Worm (Caenorhabditis elegans) whole organism, L3 larva: ENCODE results near the gene nhr-230.

ENCODE experiments used
- elt-1 ChIP-seq: fragments of 150-350 bp; optimal IDR thresholded peaks from 2 replicates; lab custom pipeline; 2014; ENCODE audit warnings: missing biosample characterization, missing genetic modification characterization
- fkh-10 ChIP-seq: sonication (generic microtip); optimal IDR thresholded peaks from 2 replicates; lab custom pipeline; 2017; ENCODE audit warnings: missing biosample characterization, missing genetic modification reagents, missing genetic modification characterization
- nhr-11 ChIP-seq: fragments of 150-350 bp; optimal IDR thresholded peaks from 2 replicates; lab custom pipeline; 2014; ENCODE audit warnings: missing biosample characterization, missing genetic modification characterization
- nhr-12 ChIP-seq: fragments of 150-350 bp; optimal IDR thresholded peaks from 2 replicates; lab custom pipeline; 2014; ENCODE audit warnings: missing biosample characterization, missing genetic modification characterization
- nhr-28 ChIP-seq: fragments of 150-350 bp; optimal IDR thresholded peaks from 2 replicates; lab custom pipeline; 2014; ENCODE audit warnings: missing biosample characterization, missing genetic modification characterization
- nhr-67 ChIP-seq: fragments of 150-350 bp; optimal IDR thresholded peaks from 2 replicates; lab custom pipeline; 2014; ENCODE audit warnings: missing biosample characterization, missing genetic modification characterization
- sea-2 ChIP-seq: fragments of 150-350 bp; sonication (generic microtip); optimal IDR thresholded peaks from 4 replicates; lab custom pipeline; 2014; ENCODE audit warnings: missing biosample characterization, missing genetic modification reagents, missing genetic modification characterization
- snpc-4 ChIP-seq: fragments of 150-350 bp; optimal IDR thresholded peaks from 2 replicates; lab custom pipeline; 2014; ENCODE audit warnings: missing biosample characterization, missing genetic modification characterization
- tbx-2 ChIP-seq: sonication (generic microtip); optimal IDR thresholded peaks from 2 replicates; lab custom pipeline; 2016; ENCODE audit warnings: mild to moderate bottlenecking, missing genetic modification characterization, missing compliant biosample characterization
- unc-39 ChIP-seq: sonication (generic microtip); optimal IDR thresholded peaks from 4 replicates; lab custom pipeline; 2017; ENCODE audit warnings: missing biosample characterization, missing genetic modification characterization
- zag-1 ChIP-seq: fragments of 150-350 bp; optimal IDR thresholded peaks from 2 replicates; lab custom pipeline; 2014; ENCODE audit warnings: missing biosample characterization, missing genetic modification characterization
- ztf-11 ChIP-seq: fragments of 150-350 bp; optimal IDR thresholded peaks from 2 replicates; lab custom pipeline; 2014; ENCODE audit warnings: missing biosample characterization, missing genetic modification characterization
- ztf-4 ChIP-seq: fragments of 150-350 bp; optimal IDR thresholded peaks from 2 replicates; lab custom pipeline; 2014; ENCODE audit warnings: missing biosample characterization, missing genetic modification characterization

ce11 chrV:18854788-18855187 is 8.2 kb downstream of the nhr-230 start:
- TF ChIP-seq nhr-28 (tag; lab: Kevin White, UChicago) (no peak), tbx-2 (tag; lab: Kevin White, UChicago) (no peak), fkh-10 (no peak), ztf-4 (tag; lab: Kevin White, UChicago) (no peak), elt-1 (tag; lab: Kevin White, UChicago) (no peak), nhr-12 (tag; lab: Kevin White, UChicago) (no peak), sea-2 (no peak), nhr-11 (tag; lab: Kevin White, UChicago) (no peak), snpc-4 (no peak), zag-1 (tag; lab: Kevin White, UChicago) (no peak), nhr-67 (tag; lab: Kevin White, UChicago) (no peak), ztf-11 (tag; lab: Kevin White, UChicago) (no peak), unc-39 (tag; lab: Kevin White, UChicago) (no peak)
